Worm (Caenorhabditis elegans) whole organism, young adult: ENCODE measurements around the gene fbxc-19.

Experiments used
- F10E7.11 ChIP-seq: sonication (generic microtip); optimal IDR thresholded peaks from 2 replicates; lab custom pipeline; 2017; ENCODE audit warnings: mild to moderate bottlenecking, missing genetic modification characterization, moderate library complexity, missing compliant biosample characterization
- F33H1.4 ChIP-seq: fragments of 200-800 bp; sonication (Bioruptor generic); IDR thresholded peaks from 2 replicates; pipeline ENCODE4 v1.3.6; 2022; ENCODE audit warnings: missing genetic modification reagents, missing genetic modification characterization, missing compliant biosample characterization
- F39B2.1 ChIP-seq: fragments of 200-800 bp; sonication (Bioruptor generic); IDR thresholded peaks from 2 replicates; pipeline ENCODE4 v1.3.6; 2022; ENCODE audit warnings: missing genetic modification reagents, missing genetic modification characterization, missing compliant biosample characterization
- F57A8.1 ChIP-seq: fragments of 200-800 bp; sonication (Bioruptor generic); optimal IDR thresholded peaks from 2 replicates; lab custom pipeline; 2018; ENCODE audit warnings: mild to moderate bottlenecking, missing genetic modification characterization, moderate library complexity, missing compliant biosample characterization
- K11D2.4 ChIP-seq: fragments of 200-800 bp; sonication (Bioruptor generic); IDR thresholded peaks from 2 replicates; pipeline ENCODE4 v1.3.6; 2022; ENCODE audit warnings: missing genetic modification reagents, missing genetic modification characterization, missing compliant biosample characterization
- T07F8.4 ChIP-seq: sonication (generic microtip); optimal IDR thresholded peaks from 2 replicates; lab custom pipeline; 2016; ENCODE audit warnings: mild to moderate bottlenecking, missing genetic modification characterization, moderate library complexity, missing compliant biosample characterization
- Y67H2A.10 ChIP-seq: fragments of 200-800 bp; sonication (Bioruptor generic); conservative IDR thresholded peaks from 2 replicates; pipeline ENCODE4 v1.3.6; 2022; ENCODE audit warnings: missing genetic modification reagents, missing genetic modification characterization, missing compliant biosample characterization
- Y79H2A.3 ChIP-seq: fragments of 200-800 bp; sonication (Bioruptor generic); conservative IDR thresholded peaks from 2 replicates; pipeline ENCODE4 v1.3.6; 2022; ENCODE audit warnings: missing genetic modification reagents, missing genetic modification characterization, missing compliant biosample characterization
- attf-6 ChIP-seq: fragments of 200-800 bp; sonication (Bioruptor generic); IDR thresholded peaks from 2 replicates; pipeline ENCODE4 v1.3.6; 2022; ENCODE audit warnings: missing genetic modification reagents, missing genetic modification characterization, missing compliant biosample characterization
- ceh-40 ChIP-seq: fragments of 200-800 bp; sonication (Bioruptor generic); IDR thresholded peaks from 2 replicates; pipeline ENCODE4 v1.3.6; 2022; ENCODE audit warnings: missing genetic modification characterization, missing compliant biosample characterization
- ceh-58 ChIP-seq: fragments of 200-800 bp; sonication (Bioruptor generic); IDR thresholded peaks from 2 replicates; pipeline ENCODE4 v1.3.6; 2022; ENCODE audit warnings: missing genetic modification characterization, missing compliant biosample characterization
- ceh-91 ChIP-seq: fragments of 200-800 bp; sonication (Bioruptor generic); IDR thresholded peaks from 2 replicates; pipeline ENCODE4 v1.3.6; 2022; ENCODE audit warnings: missing genetic modification reagents, missing genetic modification characterization, missing compliant biosample characterization
- chd-7 ChIP-seq: sonication (generic microtip); optimal IDR thresholded peaks from 2 replicates; lab custom pipeline; 2016; ENCODE audit warnings: mild to moderate bottlenecking, missing genetic modification characterization, moderate library complexity, missing compliant biosample characterization
- die-1 ChIP-seq: sonication (generic microtip); optimal IDR thresholded peaks from 2 replicates; lab custom pipeline; 2016; ENCODE audit warnings: missing genotype, mild to moderate bottlenecking, missing genetic modification characterization, missing compliant biosample characterization
- dox-1 ChIP-seq: fragments of 200-800 bp; sonication (Bioruptor generic); IDR thresholded peaks from 2 replicates; pipeline ENCODE4 v1.3.6; 2022; ENCODE audit warnings: missing genetic modification reagents, missing genetic modification characterization, missing compliant biosample characterization
- ekl-4 ChIP-seq: fragments of 200-800 bp; sonication (Bioruptor generic); IDR thresholded peaks from 2 replicates; pipeline ENCODE4 v1.3.6; 2022; ENCODE audit warnings: missing genetic modification reagents, missing genetic modification characterization, missing compliant biosample characterization
- him-1 ChIP-seq: sonication (generic microtip); optimal IDR thresholded peaks from 2 replicates; lab custom pipeline; 2016; ENCODE audit warnings: missing genotype, missing genetic modification reagents, missing genetic modification characterization, missing compliant biosample characterization
- hlh-12 ChIP-seq: sonication (generic microtip); optimal IDR thresholded peaks from 2 replicates; lab custom pipeline; 2016; ENCODE audit warnings: missing genetic modification characterization, missing compliant biosample characterization
- hmg-1.2 ChIP-seq: fragments of 200-800 bp; sonication (Bioruptor generic); IDR thresholded peaks from 2 replicates; pipeline ENCODE4 v1.3.6; 2022; ENCODE audit warnings: missing genetic modification reagents, missing genetic modification characterization, missing compliant biosample characterization
- lag-1 ChIP-seq: fragments of 200-800 bp; sonication (Bioruptor generic); IDR thresholded peaks from 2 replicates; pipeline ENCODE4 v1.3.6; 2022; ENCODE audit warnings: missing genetic modification reagents, missing genetic modification characterization, missing compliant biosample characterization
- let-607 ChIP-seq, 2 experiments: fragments of 200-800 bp in 1 of 2; sonication (Bioruptor generic) in 1 of 2; sonication (generic microtip) in 1 of 2; optimal IDR thresholded peaks; 2 replicates each; lab custom pipeline; 2016 to 2018; ENCODE audit warnings: mild to moderate bottlenecking in 2 of 2, missing compliant biosample characterization in 2 of 2, missing genetic modification characterization in 2 of 2, moderate library complexity in 2 of 2, missing genotype in 1 of 2
- lin-54 ChIP-seq: fragments of 200-800 bp; sonication (Bioruptor generic); optimal IDR thresholded peaks from 2 replicates; lab custom pipeline; 2018; ENCODE audit warnings: mild to moderate bottlenecking, missing genetic modification characterization, missing compliant biosample characterization
- lir-1 ChIP-seq: fragments of 200-800 bp; sonication (Bioruptor generic); conservative IDR thresholded peaks from 2 replicates; pipeline ENCODE4 v1.3.6; 2022; ENCODE audit warnings: missing genetic modification reagents, missing genetic modification characterization, missing compliant biosample characterization
- lsl-1 ChIP-seq: fragments of 200-800 bp; sonication (Bioruptor generic); optimal IDR thresholded peaks from 2 replicates; lab custom pipeline; 2018; ENCODE audit warnings: mild to moderate bottlenecking, missing genetic modification characterization, moderate library complexity, missing compliant biosample characterization
- lsy-27 ChIP-seq: sonication (generic microtip); optimal IDR thresholded peaks from 2 replicates; lab custom pipeline; 2017; ENCODE audit warnings: missing genetic modification characterization, mild to moderate bottlenecking, missing compliant biosample characterization, antibody characterized with exemption, missing genotype, borderline replicate concordance; ENCODE audit not compliant: insufficient read depth
- mcd-1 ChIP-seq: fragments of 200-800 bp; sonication (Bioruptor generic); IDR thresholded peaks from 2 replicates; pipeline ENCODE4 v1.3.6; 2022; ENCODE audit warnings: missing genetic modification reagents, missing genetic modification characterization, missing compliant biosample characterization
- mel-28 ChIP-seq: sonication (generic microtip); optimal IDR thresholded peaks from 2 replicates; lab custom pipeline; 2016; ENCODE audit warnings: borderline replicate concordance, mild to moderate bottlenecking, missing genetic modification characterization, missing compliant biosample characterization
- nfya-1 ChIP-seq: sonication (generic microtip); optimal IDR thresholded peaks from 2 replicates; lab custom pipeline; 2017; ENCODE audit warnings: antibody characterized with exemption, missing compliant biosample characterization, missing genetic modification characterization, borderline replicate concordance; ENCODE audit not compliant: insufficient read depth
- nfya-2 ChIP-seq: fragments of 200-800 bp; sonication (Bioruptor generic); IDR thresholded peaks from 2 replicates; pipeline ENCODE4 v1.3.6; 2022; ENCODE audit warnings: missing genetic modification reagents, missing genetic modification characterization, missing compliant biosample characterization
- pbrm-1 ChIP-seq: fragments of 200-800 bp; sonication (Bioruptor generic); IDR thresholded peaks from 2 replicates; pipeline ENCODE4 v1.3.6; 2022; ENCODE audit warnings: missing genetic modification reagents, missing genetic modification characterization, missing compliant biosample characterization
- sdz-38 ChIP-seq: sonication (generic microtip); optimal IDR thresholded peaks from 2 replicates; lab custom pipeline; 2016; ENCODE audit warnings: missing genotype, missing genetic modification characterization, missing compliant biosample characterization
- snpc-1.1 ChIP-seq: sonication (generic microtip); optimal IDR thresholded peaks from 2 replicates; lab custom pipeline; 2017; ENCODE audit warnings: missing genetic modification characterization, mild to moderate bottlenecking, missing compliant biosample characterization, antibody characterized with exemption, moderate library complexity, missing genotype, missing genetic modification reagents; ENCODE audit not compliant: insufficient read depth
- tbp1 ChIP-seq: fragments of 200-800 bp; sonication (Bioruptor generic); optimal IDR thresholded peaks from 2 replicates; lab custom pipeline; 2018; ENCODE audit warnings: mild to moderate bottlenecking, missing genetic modification characterization, missing compliant biosample characterization
- zfh-2 ChIP-seq: fragments of 200-800 bp; sonication (Bioruptor generic); conservative IDR thresholded peaks from 2 replicates; pipeline ENCODE4 v1.3.6; 2022; ENCODE audit warnings: missing genetic modification reagents, missing genetic modification characterization, missing compliant biosample characterization
- ztf-22 ChIP-seq: fragments of 200-800 bp; sonication (Bioruptor generic); optimal IDR thresholded peaks from 2 replicates; lab custom pipeline; 2018; ENCODE audit warnings: mild to moderate bottlenecking, missing genetic modification characterization, moderate library complexity, missing compliant biosample characterization
- ztf-25 ChIP-seq: fragments of 200-800 bp; sonication (Bioruptor generic); IDR thresholded peaks from 2 replicates; pipeline ENCODE4 v1.3.6; 2022; ENCODE audit warnings: missing genetic modification reagents, missing genetic modification characterization, missing compliant biosample characterization

The fbxc-19 gene

ce11 chrII:1808217-1808616 is 12.1 kb upstream of the fbxc-19 start, which contains the start of gene C08F1.8:
Gene C08F1.8, minus strand, starts transcription at chrII:1808317.
- no peak for TF ChIP-seq ztf-25 (GFP tag; lab: Robert Waterston, UW)
- no peak for TF ChIP-seq F33H1.4 (GFP tag; lab: Robert Waterston, UW)
- TF ChIP-seq ceh-58, result no peak
- TF ChIP-seq ztf-22 (GFP tag; lab: Kevin White, UChicago), result no peak
- no peak for TF ChIP-seq lag-1 (GFP tag; lab: Robert Waterston, UW)
- no peak for TF ChIP-seq K11D2.4
- TF ChIP-seq lsy-27 (tag; lab: Kevin White, UChicago), result no peak
- no peak for TF ChIP-seq T07F8.4 (tag; lab: Kevin White, UChicago)
- no peak for TF ChIP-seq let-607 (tag; optimal IDR thresholded peaks at IDR 0.05; lab: Kevin White, UChicago)
- no peak for TF ChIP-seq F10E7.11 (tag; lab: Kevin White, UChicago)
- no peak for TF ChIP-seq die-1 (tag; lab: Kevin White, UChicago)
- TF ChIP-seq hmg-1.2 (GFP tag; lab: Robert Waterston, UW), result no peak

ce11 chrII:1816053-1816452 is 4.2 kb upstream of the fbxc-19 start:
- no peak for TF ChIP-seq Y79H2A.3 (GFP tag; lab: Robert Waterston, UW)
- TF ChIP-seq K11D2.4, result no peak
- TF ChIP-seq attf-6 (GFP tag; lab: Robert Waterston, UW), result no peak
- no peak for TF ChIP-seq lsl-1 (GFP tag; lab: Kevin White, UChicago)
- TF ChIP-seq nfya-1 (tag; lab: Kevin White, UChicago), result no peak
- TF ChIP-seq lin-54, result no peak
- TF ChIP-seq dox-1 (GFP tag; lab: Robert Waterston, UW), result no peak
- TF ChIP-seq snpc-1.1 (tag; lab: Kevin White, UChicago), result no peak
- TF ChIP-seq nfya-2 (GFP tag; lab: Robert Waterston, UW), result no peak
- TF ChIP-seq, all 124 proteins: peak for 0

- TF ChIP-seq mcd-1 (no peak), chd-7 (tag; lab: Kevin White, UChicago) (no peak), sdz-38 (tag; lab: Kevin White, UChicago) (no peak), F39B2.1 (GFP tag; lab: Robert Waterston, UW) (no peak), lir-1 (GFP tag; lab: Robert Waterston, UW) (no peak), pbrm-1 (GFP tag; lab: Robert Waterston, UW) (no peak), zfh-2 (no peak), ceh-91 (GFP tag; lab: Robert Waterston, UW) (no peak), ekl-4 (no peak), F57A8.1 (GFP tag; lab: Kevin White, UChicago) (no peak), hlh-12 (tag; lab: Kevin White, UChicago) (no peak)
- TF ChIP-seq, all 124 proteins: peak for 0
Observed at ce11 chrII:1818300-1818699, 2.0 kb upstream of the fbxc-19 start, which contains the start of gene fbxb-10. Gene fbxb-10, minus strand, starts transcription at chrII:1818400.

- TF ChIP-seq lin-54, result no peak
- TF ChIP-seq mcd-1, result no peak
- no peak for TF ChIP-seq tbp1 (GFP tag; lab: Kevin White, UChicago)
- TF ChIP-seq mel-28 (tag; lab: Kevin White, UChicago), result no peak
- TF ChIP-seq T07F8.4 (tag; lab: Kevin White, UChicago), result no peak
- TF ChIP-seq ceh-40, result no peak
- TF ChIP-seq Y67H2A.10 (GFP tag; lab: Robert Waterston, UW), result no peak
- TF ChIP-seq him-1 (tag; lab: Kevin White, UChicago), result no peak
- no peak for TF ChIP-seq lag-1 (GFP tag; lab: Robert Waterston, UW)
- TF ChIP-seq, all 124 proteins: peak for 0
Observed at ce11 chrII:1820774-1821173, 495 bp downstream of the fbxc-19 start, which contains the start of gene fbxa-3. Gene fbxa-3, minus strand, starts transcription at chrII:1820874.
